Fruit fly (Drosophila melanogaster) whole organism, embryonic: ENCODE measurements around the gene CG13896.

Experiments used
- BtbVII ChIP-seq: fragments of 200-800 bp; sonication (Bioruptor generic); optimal IDR thresholded peaks from 3 replicates; lab custom pipeline; 2017; ENCODE audit warnings: missing biosample characterization, mild to moderate bottlenecking, missing genetic modification characterization
- CG14441 ChIP-seq: fragments of 200-800 bp; sonication (Bioruptor generic); IDR thresholded peaks from 2 replicates; pipeline ENCODE4 v1.3.6; 2022; ENCODE audit warnings: missing biosample characterization, missing genetic modification characterization
- CG16779 ChIP-seq: fragments of 200-800 bp; sonication (Bioruptor generic); IDR thresholded peaks from 2 replicates; pipeline ENCODE4 v1.3.6; 2022; ENCODE audit warnings: missing biosample characterization, missing genetic modification characterization
- CG16813 ChIP-seq: fragments of 200-800 bp; sonication (Bioruptor generic); IDR thresholded peaks from 3 replicates; pipeline ENCODE4 v1.3.6; 2022; ENCODE audit warnings: missing biosample characterization, missing genetic modification characterization; ENCODE audit not compliant: partially characterized antibody
- CG17359 ChIP-seq: fragments of 200-800 bp; sonication (Bioruptor generic); optimal IDR thresholded peaks from 3 replicates; lab custom pipeline; 2018; ENCODE audit warnings: missing biosample characterization, mild to moderate bottlenecking, missing genetic modification characterization, moderate library complexity
- CG17361 ChIP-seq: fragments of 200-800 bp; sonication (Bioruptor generic); IDR thresholded peaks from 3 replicates; pipeline ENCODE4 v1.3.6; 2022; ENCODE audit warnings: missing biosample characterization, missing genetic modification characterization
- CG2889 ChIP-seq: fragments of 200-800 bp; sonication (Bioruptor generic); IDR thresholded peaks from 3 replicates; pipeline ENCODE4 v1.3.6; 2022; ENCODE audit warnings: missing biosample characterization, missing genetic modification characterization
- CG30431 ChIP-seq: fragments of 200-800 bp; sonication (Bioruptor generic); optimal IDR thresholded peaks from 2 replicates; lab custom pipeline; 2017; ENCODE audit warnings: missing biosample characterization, missing genetic modification characterization
- CG6683 ChIP-seq: fragments of 200-800 bp; sonication (Bioruptor generic); optimal IDR thresholded peaks from 2 replicates; lab custom pipeline; 2017; ENCODE audit warnings: missing biosample characterization, mild to moderate bottlenecking, missing genetic modification characterization, missing genetic modification reagents
- CG6791 ChIP-seq: fragments of 200-800 bp; sonication (Bioruptor generic); IDR thresholded peaks from 3 replicates; pipeline ENCODE4 v1.3.6; 2022; ENCODE audit warnings: missing biosample characterization, missing genetic modification characterization; ENCODE audit not compliant: partially characterized antibody
- CG7357 ChIP-seq: fragments of 200-800 bp; sonication (Bioruptor generic); IDR thresholded peaks from 3 replicates; pipeline ENCODE4 v1.3.6; 2022; ENCODE audit warnings: missing biosample characterization, missing genetic modification characterization
- CG8388 ChIP-seq: fragments of 200-800 bp; sonication (Bioruptor generic); optimal IDR thresholded peaks from 2 replicates; lab custom pipeline; 2019; ENCODE audit warnings: missing biosample characterization, mild to moderate bottlenecking, missing genetic modification characterization, moderate library complexity
- CG8765 ChIP-seq: fragments of 200-800 bp; sonication (Bioruptor generic); IDR thresholded peaks from 2 replicates; pipeline ENCODE4 v1.3.6; 2022; ENCODE audit warnings: missing biosample characterization, missing genetic modification characterization
- Chrac-16 ChIP-seq: fragments of 200-800 bp; sonication (Bioruptor generic); optimal IDR thresholded peaks from 3 replicates; lab custom pipeline; 2016; ENCODE audit warnings: missing biosample characterization, missing genetic modification characterization
- CoRest ChIP-seq: fragments of 200-800 bp; sonication (Bioruptor generic); optimal IDR thresholded peaks from 3 replicates; lab custom pipeline; 2018; ENCODE audit warnings: missing biosample characterization, mild to moderate bottlenecking, missing genetic modification characterization, moderate library complexity
- Gsc ChIP-seq: fragments of 200-800 bp; sonication (Bioruptor generic); IDR thresholded peaks from 2 replicates; pipeline ENCODE4 v1.3.6; 2022; ENCODE audit warnings: missing biosample characterization, missing genetic modification characterization
- HHEX ChIP-seq: fragments of 200-800 bp; sonication (Bioruptor generic); optimal IDR thresholded peaks from 3 replicates; lab custom pipeline; 2017; ENCODE audit warnings: missing biosample characterization, mild to moderate bottlenecking, missing genetic modification characterization, missing genetic modification reagents
- HLH4C ChIP-seq: fragments of 200-800 bp; sonication (Bioruptor generic); IDR thresholded peaks from 3 replicates; pipeline ENCODE4 v1.3.6; 2022; ENCODE audit warnings: missing biosample characterization, missing genetic modification characterization; ENCODE audit not compliant: partially characterized antibody
- HLH54F ChIP-seq: fragments of 200-800 bp; sonication (Bioruptor generic); optimal IDR thresholded peaks from 3 replicates; lab custom pipeline; 2016; ENCODE audit warnings: missing biosample characterization, missing genetic modification characterization
- Hey ChIP-seq: fragments of 200-800 bp; sonication (Bioruptor generic); optimal IDR thresholded peaks from 3 replicates; lab custom pipeline; 2018; ENCODE audit warnings: missing biosample characterization, mild to moderate bottlenecking, missing genetic modification characterization
- Hr3 ChIP-seq: fragments of 200-800 bp; sonication (Bioruptor generic); optimal IDR thresholded peaks from 3 replicates; lab custom pipeline; 2016; ENCODE audit warnings: missing biosample characterization, missing genetic modification characterization
- Rx ChIP-seq: fragments of 200-800 bp; sonication (Bioruptor generic); IDR thresholded peaks from 2 replicates; pipeline ENCODE4 v1.3.6; 2022; ENCODE audit warnings: missing biosample characterization, missing genetic modification characterization
- Scr ChIP-seq: fragments of 200-800 bp; sonication (Bioruptor generic); IDR thresholded peaks from 2 replicates; pipeline ENCODE4 v1.3.6; 2022; ENCODE audit warnings: missing biosample characterization, missing genetic modification characterization; ENCODE audit not compliant: partially characterized antibody
- Sry-β ChIP-seq: fragments of 200-800 bp; sonication (Bioruptor generic); optimal IDR thresholded peaks from 2 replicates; lab custom pipeline; 2018; ENCODE audit warnings: missing biosample characterization, mild to moderate bottlenecking, missing genetic modification characterization, moderate library complexity
- Trl ChIP-seq, 3 experiments: fragments of >200 bp in 2 of 3; fragments of 200-800 bp in 1 of 3; sonication (Bioruptor generic) in 1 of 3; optimal IDR thresholded peaks; 2 replicates in 1 of 3; 3 replicates in 2 of 3; lab custom pipeline; 2016 to 2017; ENCODE audit warnings: missing biosample characterization in 1 of 3, missing genetic modification characterization in 1 of 3
- Usf ChIP-seq: fragments of 200-800 bp; sonication (Bioruptor generic); optimal IDR thresholded peaks from 2 replicates; lab custom pipeline; 2017; ENCODE audit warnings: missing genotype, missing biosample characterization, missing genetic modification characterization
- bbx ChIP-seq: fragments of 200-800 bp; sonication (Bioruptor generic); IDR thresholded peaks from 2 replicates; pipeline ENCODE4 v1.3.6; 2022; ENCODE audit warnings: missing biosample characterization, missing genetic modification characterization; ENCODE audit not compliant: partially characterized antibody
- esg ChIP-seq: fragments of 200-800 bp; sonication (Bioruptor generic); conservative IDR thresholded peaks from 2 replicates; pipeline ENCODE4 v1.3.6; 2022; ENCODE audit warnings: missing biosample characterization, missing genetic modification characterization
- ewg ChIP-seq: fragments of 200-800 bp; sonication (Bioruptor generic); optimal IDR thresholded peaks from 3 replicates; lab custom pipeline; 2017; ENCODE audit warnings: mild to moderate bottlenecking, missing biosample characterization, missing genetic modification reagents, missing genetic modification characterization
- fd3F ChIP-seq: fragments of 200-800 bp; sonication (Bioruptor generic); optimal IDR thresholded peaks from 2 replicates; lab custom pipeline; 2018; ENCODE audit warnings: missing biosample characterization, mild to moderate bottlenecking, missing genetic modification characterization, moderate library complexity
- fu2 ChIP-seq: fragments of 200-800 bp; sonication (Bioruptor generic); optimal IDR thresholded peaks from 2 replicates; lab custom pipeline; 2016; ENCODE audit warnings: missing biosample characterization, missing genetic modification characterization
- grau ChIP-seq: fragments of 200-800 bp; optimal IDR thresholded peaks from 3 replicates; lab custom pipeline; 2019; ENCODE audit warnings: missing biosample characterization, mild to moderate bottlenecking, missing genetic modification characterization, moderate library complexity
- gsb-n ChIP-seq: fragments of 200-800 bp; sonication (Bioruptor generic); optimal IDR thresholded peaks from 3 replicates; lab custom pipeline; 2018; ENCODE audit warnings: missing biosample characterization, mild to moderate bottlenecking, missing genetic modification characterization
- hb ChIP-seq: fragments of 200-800 bp; sonication (Bioruptor generic); IDR thresholded peaks from 3 replicates; pipeline ENCODE4 v1.3.6; 2022; ENCODE audit warnings: missing biosample characterization, missing genetic modification characterization; ENCODE audit not compliant: partially characterized antibody
- insv ChIP-seq, 2 experiments: fragments of 200-800 bp; sonication (Bioruptor generic); optimal IDR thresholded peaks; 3 replicates each; lab custom pipeline; 2016 to 2018; ENCODE audit warnings: missing biosample characterization in 2 of 2, missing genetic modification characterization in 2 of 2
- kay ChIP-seq: fragments of 200-800 bp; sonication (Bioruptor generic); optimal IDR thresholded peaks from 2 replicates; lab custom pipeline; 2016; ENCODE audit warnings: missing biosample characterization, missing genetic modification characterization
- lov ChIP-seq, 2 experiments: fragments of 200-800 bp in 1 of 2; fragments of >200 bp in 1 of 2; sonication (Bioruptor generic) in 1 of 2; IDR thresholded peaks in 1 of 2; optimal IDR thresholded peaks in 1 of 2; 2 replicates in 1 of 2; 3 replicates in 1 of 2; pipeline versions ENCODE4 v1.3.6 to Lab custom; 2017 to 2022; ENCODE audit warnings: missing biosample characterization in 1 of 2, missing genetic modification characterization in 1 of 2
- nerfin-1 ChIP-seq: fragments of 200-800 bp; sonication (Bioruptor generic); optimal IDR thresholded peaks from 3 replicates; lab custom pipeline; 2019; ENCODE audit warnings: missing biosample characterization, mild to moderate bottlenecking, missing genetic modification characterization, moderate library complexity
- pros ChIP-seq: fragments of 200-800 bp; sonication (Bioruptor generic); optimal IDR thresholded peaks from 3 replicates; lab custom pipeline; 2019; ENCODE audit warnings: missing biosample characterization, mild to moderate bottlenecking, missing genetic modification characterization, moderate library complexity
- sd ChIP-seq: fragments of 200-800 bp; sonication (Bioruptor generic); optimal IDR thresholded peaks from 3 replicates; lab custom pipeline; 2018; ENCODE audit warnings: missing biosample characterization, mild to moderate bottlenecking, missing genetic modification characterization, moderate library complexity
- sens ChIP-seq: fragments of 200-800 bp; sonication (Bioruptor generic); peaks from one replicate; lab custom pipeline; 2016; ENCODE audit warnings: missing biosample characterization, missing genetic modification characterization
- seq ChIP-seq: fragments of 200-800 bp; sonication (Bioruptor generic); IDR thresholded peaks from 2 replicates; pipeline ENCODE4 v1.3.6; 2022; ENCODE audit warnings: missing biosample characterization, missing genetic modification characterization
- shn ChIP-seq: fragments of 200-800 bp; sonication (Bioruptor generic); optimal IDR thresholded peaks from 3 replicates; lab custom pipeline; 2016; ENCODE audit warnings: missing biosample characterization, missing genetic modification characterization
- sug ChIP-seq: fragments of 200-800 bp; optimal IDR thresholded peaks from 2 replicates; lab custom pipeline; 2019; ENCODE audit warnings: missing biosample characterization, mild to moderate bottlenecking, missing genetic modification characterization, moderate library complexity
- vfl ChIP-seq: fragments of 200-800 bp; sonication (Bioruptor generic); optimal IDR thresholded peaks from 2 replicates; lab custom pipeline; 2016; ENCODE audit warnings: missing biosample characterization, missing genetic modification characterization
- zfh1 ChIP-seq: fragments of 200-800 bp; sonication (Bioruptor generic); IDR thresholded peaks from 3 replicates; pipeline ENCODE4 v1.3.6; 2022; ENCODE audit warnings: missing biosample characterization, missing genetic modification characterization

Gene CG13896

dm6 chr3L:680258-680657 lies 31.4 kb downstream of the CG13896 start, which contains the start of gene CG17129 (continued):
- TF ChIP-seq hb (GFP tag; lab: Robert Waterston, UW) (peak; percentile 91), Chrac-16 (GFP tag; lab: Kevin White, UChicago) (peak; percentile 64), Hr3 (peak; percentile 68), CG7357 (GFP tag; lab: Robert Waterston, UW) (0 out of 3 replicates have a peak, but pooled peaks have one; percentile 41), CG30431 (GFP tag; lab: Kevin White, UChicago) (peak; percentile 54), CG16813 (GFP tag; lab: Robert Waterston, UW) (peak; percentile 92), zfh1 (GFP tag; lab: Robert Waterston, UW) (peak; percentile 83), esg (GFP tag; lab: Robert Waterston, UW) (peak; percentile 62), seq (peak; percentile 71), Gsc (GFP tag; lab: Robert Waterston, UW) (peak; percentile 48; the same call in 1 of the 2 replicates), insv (GFP tag; optimal IDR thresholded peaks at IDR 0.05; lab: Kevin White, UChicago) (peak in 1 of 2 experiments; percentile 34), fu2 (GFP tag; lab: Kevin White, UChicago) (peak; percentile 75), fd3F (GFP tag; lab: Kevin White, UChicago) (peak; percentile 62), shn (GFP tag; lab: Kevin White, UChicago) (peak; percentile 78), CG14441 (GFP tag; lab: Robert Waterston, UW) (peak; percentile 90), vfl (GFP tag; lab: Kevin White, UChicago) (peak; percentile 38), kay (peak; percentile 74), CG8765 (GFP tag; lab: Robert Waterston, UW) (0 out of 2 replicates have a peak, but pooled peaks have one; percentile 31), Rx (GFP tag; lab: Robert Waterston, UW) (peak; percentile 53), HLH54F (peak; percentile 76), lov (optimal IDR thresholded peaks at IDR 0.05; lab: Kevin White, UChicago) (no peak), lov (GFP tag; IDR thresholded peaks at IDR 0.05; lab: Robert Waterston, UW) (no peak), bbx (GFP tag; lab: Robert Waterston, UW) (peak; percentile 90), CoRest (peak; percentile 79), CG6683 (peak; percentile 14), CG2889 (GFP tag; lab: Robert Waterston, UW) (no peak), sug (no peak), grau (tag; lab: Kevin White, UChicago) (peak; percentile 74), Usf (GFP tag; lab: Kevin White, UChicago) (no peak)

- peak; percentile 41 for TF ChIP-seq sens (GFP tag; lab: Kevin White, UChicago)
- peak; percentile 57 for TF ChIP-seq gsb-n
- TF ChIP-seq HHEX (GFP tag; lab: Kevin White, UChicago), result no peak
- peak; percentile 37; the same call in 1 of the 2 replicates for TF ChIP-seq seq
- no peak for TF ChIP-seq lov (optimal IDR thresholded peaks at IDR 0.05; lab: Kevin White, UChicago)
- 0 out of 3 replicates have a peak, but pooled peaks have one; percentile 25 for TF ChIP-seq lov (GFP tag; IDR thresholded peaks at IDR 0.05; lab: Robert Waterston, UW)
- TF ChIP-seq CG8388 (GFP tag; lab: Kevin White, UChicago), result no peak
- TF ChIP-seq Hey (tag; lab: Kevin White, UChicago), result peak; percentile 45
- TF ChIP-seq pros (GFP tag; lab: Kevin White, UChicago), result peak; percentile 81
- peak; percentile 65 for TF ChIP-seq nerfin-1 (tag; lab: Kevin White, UChicago)
Measured at dm6 chr3L:675856-676255, 35.8 kb downstream of the CG13896 start.

dm6 chr3L:673324-673723 lies 38.3 kb downstream of the CG13896 start:
- TF ChIP-seq CG6683 (no peak), HLH4C (0 out of 3 replicates have a peak, but pooled peaks have one; percentile 24), CG16779 (GFP tag; lab: Robert Waterston, UW) (no peak), Sry-β (no peak), CG17361 (GFP tag; lab: Robert Waterston, UW) (no peak), ewg (GFP tag; lab: Kevin White, UChicago) (peak; percentile 4), Trl (optimal IDR thresholded peaks at IDR 0.05; lab: Kevin White, UChicago) (peak; percentile 42 to 65), Trl (GFP tag; optimal IDR thresholded peaks at IDR 0.05; lab: Kevin White, UChicago) (no peak), BtbVII (GFP tag; lab: Kevin White, UChicago) (no peak), Rx (GFP tag; lab: Robert Waterston, UW) (no peak), CG6791 (peak; percentile 53; the same call in 1 of the 3 replicates), sd (peak; percentile 63), Scr (GFP tag; lab: Robert Waterston, UW) (0 out of 2 replicates have a peak, but pooled peaks have one; percentile 13), CG17359 (tag; lab: Kevin White, UChicago) (no peak)
